Fruit fly (Drosophila melanogaster) whole organism, embryonic: Measurements from ENCODE around the gene SIDL.

Source experiments
- Abd-B ChIP-seq: fragments of 200-800 bp; sonication (Bioruptor generic); optimal IDR thresholded peaks from 2 replicates; lab custom pipeline; 2018; ENCODE audit warnings: missing biosample characterization, mild to moderate bottlenecking, missing genetic modification characterization, moderate library complexity
- Antp ChIP-seq: fragments of 200-800 bp; sonication (Bioruptor generic); optimal IDR thresholded peaks from 3 replicates; lab custom pipeline; 2016; ENCODE audit warnings: missing biosample characterization, missing genetic modification characterization
- B-H2 ChIP-seq: fragments of 200-800 bp; sonication (Bioruptor generic); optimal IDR thresholded peaks from 2 replicates; lab custom pipeline; 2018; ENCODE audit warnings: missing biosample characterization, mild to moderate bottlenecking, missing genetic modification characterization
- CG10147 ChIP-seq: fragments of 200-800 bp; sonication (Bioruptor generic); optimal IDR thresholded peaks from 2 replicates; lab custom pipeline; 2019; ENCODE audit warnings: missing biosample characterization, mild to moderate bottlenecking, missing genetic modification characterization, moderate library complexity
- CG10654 ChIP-seq: fragments of 200-800 bp; sonication (Bioruptor generic); optimal IDR thresholded peaks from 2 replicates; lab custom pipeline; 2016; ENCODE audit warnings: missing biosample characterization, missing genetic modification characterization
- CG11560 ChIP-seq: fragments of 200-800 bp; sonication (Bioruptor generic); IDR thresholded peaks from 3 replicates; pipeline ENCODE4 v1.3.6; 2022; ENCODE audit warnings: missing biosample characterization, missing genetic modification characterization
- CG12744 ChIP-seq: fragments of 200-800 bp; sonication (Bioruptor generic); optimal IDR thresholded peaks from 2 replicates; lab custom pipeline; 2016; ENCODE audit warnings: missing biosample characterization, missing genetic modification characterization
- CG15011 ChIP-seq: fragments of 200-800 bp; sonication (Bioruptor generic); optimal IDR thresholded peaks from 3 replicates; lab custom pipeline; 2018; ENCODE audit warnings: missing biosample characterization, mild to moderate bottlenecking, missing genetic modification characterization
- CG15514 ChIP-seq: fragments of 200-800 bp; sonication (Bioruptor generic); optimal IDR thresholded peaks from 3 replicates; lab custom pipeline; 2017; ENCODE audit warnings: missing biosample characterization, missing genetic modification characterization, mild to moderate bottlenecking, moderate library complexity, missing genetic modification reagents
- CG1603 ChIP-seq: fragments of 200-800 bp; sonication (Bioruptor generic); optimal IDR thresholded peaks from 2 replicates; lab custom pipeline; 2019; ENCODE audit warnings: missing biosample characterization, mild to moderate bottlenecking, missing genetic modification characterization, moderate library complexity
- CG16813 ChIP-seq: fragments of 200-800 bp; sonication (Bioruptor generic); IDR thresholded peaks from 3 replicates; pipeline ENCODE4 v1.3.6; 2022; ENCODE audit warnings: missing biosample characterization, missing genetic modification characterization; ENCODE audit not compliant: partially characterized antibody
- CG3065 ChIP-seq: fragments of 200-800 bp; sonication (Bioruptor generic); optimal IDR thresholded peaks from 2 replicates; lab custom pipeline; 2016; ENCODE audit warnings: missing biosample characterization, missing genetic modification characterization
- CG31388 ChIP-seq: fragments of 200-800 bp; sonication (Bioruptor generic); optimal IDR thresholded peaks from 2 replicates; lab custom pipeline; 2016; ENCODE audit warnings: missing biosample characterization, missing genetic modification characterization
- CG3847 ChIP-seq: fragments of 200-800 bp; sonication (Bioruptor generic); IDR thresholded peaks from 2 replicates; pipeline ENCODE4 v1.3.6; 2022; ENCODE audit warnings: missing biosample characterization, missing genetic modification characterization
- CG4328 ChIP-seq: fragments of 200-800 bp; sonication (Bioruptor generic); optimal IDR thresholded peaks from 3 replicates; lab custom pipeline; 2017; ENCODE audit warnings: missing biosample characterization, missing genetic modification reagents, missing genetic modification characterization
- CG4730 ChIP-seq: fragments of 200-800 bp; sonication (Bioruptor generic); IDR thresholded peaks from 2 replicates; pipeline ENCODE4 v1.3.6; 2022; ENCODE audit warnings: missing biosample characterization, missing genetic modification characterization
- CG4820 ChIP-seq: fragments of 200-800 bp; sonication (Bioruptor generic); optimal IDR thresholded peaks from 3 replicates; lab custom pipeline; 2016; ENCODE audit warnings: missing biosample characterization, missing genetic modification characterization
- CG5953 ChIP-seq: fragments of 200-800 bp; sonication (Bioruptor generic); IDR thresholded peaks from 2 replicates; pipeline ENCODE4 v1.3.6; 2022; ENCODE audit warnings: missing biosample characterization, missing genetic modification characterization
- CG7556 ChIP-seq: fragments of 200-800 bp; sonication (Bioruptor generic); optimal IDR thresholded peaks from 2 replicates; lab custom pipeline; 2017; ENCODE audit warnings: missing biosample characterization, mild to moderate bottlenecking, missing genetic modification characterization
- CG7987 ChIP-seq: fragments of 200-800 bp; sonication (Bioruptor generic); optimal IDR thresholded peaks from 2 replicates; lab custom pipeline; 2018; ENCODE audit warnings: missing biosample characterization, mild to moderate bottlenecking, missing genetic modification characterization, moderate library complexity
- CG8089 ChIP-seq: fragments of 200-800 bp; sonication (Bioruptor generic); optimal IDR thresholded peaks from 3 replicates; lab custom pipeline; 2016; ENCODE audit warnings: missing biosample characterization, missing genetic modification characterization
- CTCF ChIP-seq: fragments of 200-800 bp; sonication (Bioruptor generic); optimal IDR thresholded peaks from 2 replicates; lab custom pipeline; 2017; ENCODE audit warnings: missing biosample characterization, mild to moderate bottlenecking, missing genetic modification characterization, moderate library complexity
- Dad ChIP-seq: fragments of 200-800 bp; sonication (Bioruptor generic); optimal IDR thresholded peaks from 3 replicates; lab custom pipeline; 2016; ENCODE audit warnings: missing biosample characterization, missing genetic modification characterization
- Dp ChIP-seq: fragments of 200-800 bp; sonication (Bioruptor generic); optimal IDR thresholded peaks from 2 replicates; lab custom pipeline; 2018; ENCODE audit warnings: missing biosample characterization, mild to moderate bottlenecking, missing genetic modification characterization, moderate library complexity
- Drgx ChIP-seq: fragments of 200-800 bp; sonication (Bioruptor generic); IDR thresholded peaks from 2 replicates; pipeline ENCODE4 v1.3.6; 2022; ENCODE audit warnings: missing biosample characterization, missing genetic modification characterization
- Elba2 ChIP-seq: fragments of 200-800 bp; sonication (Bioruptor generic); optimal IDR thresholded peaks from 3 replicates; lab custom pipeline; 2016; ENCODE audit warnings: missing biosample characterization, missing genetic modification characterization
- Hey ChIP-seq: fragments of 200-800 bp; sonication (Bioruptor generic); optimal IDR thresholded peaks from 3 replicates; lab custom pipeline; 2018; ENCODE audit warnings: missing biosample characterization, mild to moderate bottlenecking, missing genetic modification characterization
- Hsf ChIP-seq: fragments of 200-800 bp; sonication (Bioruptor generic); optimal IDR thresholded peaks from 3 replicates; lab custom pipeline; 2016; ENCODE audit warnings: missing biosample characterization, missing genetic modification characterization
- Oaz ChIP-seq: fragments of 200-800 bp; sonication (Bioruptor generic); IDR thresholded peaks from 2 replicates; pipeline ENCODE4 v1.3.6; 2022; ENCODE audit warnings: missing biosample characterization, missing genetic modification characterization
- Pdp1 ChIP-seq, 2 experiments: fragments of 200-800 bp; sonication (Bioruptor generic); optimal IDR thresholded peaks; 3 replicates each; lab custom pipeline; 2016; ENCODE audit warnings: missing biosample characterization in 2 of 2, missing genetic modification characterization in 2 of 2, mild to moderate bottlenecking in 1 of 2, moderate library complexity in 1 of 2
- Ravus ChIP-seq: fragments of 200-800 bp; sonication (Bioruptor generic); IDR thresholded peaks from 2 replicates; pipeline ENCODE4 v1.3.6; 2022; ENCODE audit warnings: missing biosample characterization, missing genetic modification characterization
- Usf ChIP-seq: fragments of 200-800 bp; sonication (Bioruptor generic); optimal IDR thresholded peaks from 2 replicates; lab custom pipeline; 2017; ENCODE audit warnings: missing genotype, missing biosample characterization, missing genetic modification characterization
- Xrp1 ChIP-seq: fragments of 200-800 bp; sonication (Bioruptor generic); IDR thresholded peaks from 2 replicates; pipeline ENCODE4 v1.3.6; 2022; ENCODE audit warnings: missing biosample characterization, missing genetic modification characterization
- YL-1 ChIP-seq: fragments of 200-800 bp; sonication (Bioruptor generic); optimal IDR thresholded peaks from 3 replicates; lab custom pipeline; 2017; ENCODE audit warnings: missing biosample characterization, mild to moderate bottlenecking, missing genetic modification characterization
- ab ChIP-seq: fragments of 200-800 bp; sonication (Bioruptor generic); optimal IDR thresholded peaks from 2 replicates; lab custom pipeline; 2016; ENCODE audit warnings: missing biosample characterization, missing genetic modification characterization
- al ChIP-seq: fragments of 200-800 bp; sonication (Bioruptor generic); IDR thresholded peaks from 2 replicates; pipeline ENCODE4 v1.3.6; 2022; ENCODE audit warnings: missing biosample characterization, missing genetic modification characterization
- cato ChIP-seq: fragments of 200-800 bp; sonication (Bioruptor generic); optimal IDR thresholded peaks from 2 replicates; lab custom pipeline; 2016; ENCODE audit warnings: missing biosample characterization, missing genetic modification characterization, borderline replicate concordance
- dpn ChIP-seq, 2 experiments: fragments of 200-800 bp; sonication (Bioruptor generic); optimal IDR thresholded peaks; 3 replicates each; lab custom pipeline; 2016; ENCODE audit warnings: missing biosample characterization in 2 of 2, missing genetic modification characterization in 2 of 2
- fd102C ChIP-seq: fragments of 200-800 bp; sonication (Bioruptor generic); optimal IDR thresholded peaks from 2 replicates; lab custom pipeline; 2018; ENCODE audit warnings: missing biosample characterization, mild to moderate bottlenecking, missing genetic modification characterization, moderate library complexity
- gsb-n ChIP-seq: fragments of 200-800 bp; sonication (Bioruptor generic); optimal IDR thresholded peaks from 3 replicates; lab custom pipeline; 2018; ENCODE audit warnings: missing biosample characterization, mild to moderate bottlenecking, missing genetic modification characterization
- kay ChIP-seq: fragments of 200-800 bp; sonication (Bioruptor generic); optimal IDR thresholded peaks from 2 replicates; lab custom pipeline; 2016; ENCODE audit warnings: missing biosample characterization, missing genetic modification characterization
- maf-S ChIP-seq: fragments of 200-800 bp; sonication (Bioruptor generic); optimal IDR thresholded peaks from 2 replicates; lab custom pipeline; 2016; ENCODE audit warnings: missing biosample characterization, missing genetic modification characterization
- mirr ChIP-seq: fragments of 200-800 bp; sonication (Bioruptor generic); optimal IDR thresholded peaks from 3 replicates; lab custom pipeline; 2018; ENCODE audit warnings: missing biosample characterization, mild to moderate bottlenecking, missing genetic modification characterization
- odd ChIP-seq: fragments of 200-800 bp; sonication (Bioruptor generic); optimal IDR thresholded peaks from 2 replicates; lab custom pipeline; 2017; ENCODE audit warnings: missing biosample characterization, mild to moderate bottlenecking, missing genetic modification characterization
- pho ChIP-seq: fragments of 200-800 bp; sonication (Bioruptor generic); optimal IDR thresholded peaks from 2 replicates; lab custom pipeline; 2016; ENCODE audit warnings: missing biosample characterization, missing genetic modification characterization
- pros ChIP-seq: fragments of 200-800 bp; sonication (Bioruptor generic); optimal IDR thresholded peaks from 3 replicates; lab custom pipeline; 2019; ENCODE audit warnings: missing biosample characterization, mild to moderate bottlenecking, missing genetic modification characterization, moderate library complexity
- sob ChIP-seq: fragments of 200-800 bp; sonication (Bioruptor generic); IDR thresholded peaks from 2 replicates; pipeline ENCODE4 v1.3.6; 2022; ENCODE audit warnings: missing biosample characterization, missing genetic modification characterization
- tgo ChIP-seq: fragments of 200-800 bp; sonication (Bioruptor generic); IDR thresholded peaks from 3 replicates; pipeline ENCODE4 v1.3.6; 2022; ENCODE audit warnings: missing biosample characterization, missing genetic modification characterization
- zf30C ChIP-seq: fragments of 200-800 bp; sonication (Bioruptor generic); optimal IDR thresholded peaks from 3 replicates; lab custom pipeline; 2018; ENCODE audit warnings: missing biosample characterization, mild to moderate bottlenecking, missing genetic modification characterization
- zfh1 ChIP-seq: fragments of 200-800 bp; sonication (Bioruptor generic); IDR thresholded peaks from 3 replicates; pipeline ENCODE4 v1.3.6; 2022; ENCODE audit warnings: missing biosample characterization, missing genetic modification characterization

The SIDL gene

DNA sequence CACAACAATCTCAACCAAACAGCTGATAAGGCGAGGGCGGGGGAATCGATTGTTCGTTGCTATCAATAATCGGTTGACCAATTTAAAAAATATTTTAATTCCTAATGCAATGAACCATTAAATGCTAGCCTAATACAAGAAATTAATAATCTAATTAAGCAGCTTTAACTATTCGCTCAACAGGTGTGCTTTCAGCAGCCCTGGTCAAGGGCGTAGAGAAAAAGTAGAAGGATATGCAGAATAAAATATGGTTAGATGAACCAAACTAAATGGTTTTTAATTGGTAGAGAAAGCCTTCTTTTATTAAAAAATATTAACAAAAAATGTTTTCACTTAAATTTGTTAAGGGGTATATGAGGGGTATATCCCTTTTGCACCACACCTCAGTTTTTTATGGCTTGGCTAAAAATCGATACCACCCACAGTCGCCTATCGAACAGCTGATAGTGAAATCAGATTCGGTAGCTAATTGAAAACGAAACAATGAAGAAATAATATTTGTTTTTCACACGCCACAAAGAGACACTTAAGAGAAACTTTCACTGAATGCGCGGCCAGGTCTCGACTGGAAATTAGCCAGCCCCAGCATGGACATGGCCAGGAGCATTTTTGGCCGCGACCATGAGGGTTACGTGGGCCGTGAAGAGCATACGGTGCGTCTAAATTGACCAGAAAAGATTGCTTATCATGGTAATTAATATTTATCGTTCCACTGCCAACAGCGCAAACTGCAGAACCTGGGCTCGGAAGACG is at the start of gene SIDL, which contains the start of gene CG12241 (continued):
- TF ChIP-seq CG4820 (GFP tag; lab: Kevin White, UChicago) (peak; percentile 67), Dp (GFP tag; lab: Kevin White, UChicago) (peak; percentile 54), ab (GFP tag; lab: Kevin White, UChicago) (no peak), CG11560 (tag; lab: Robert Waterston, UW) (peak; percentile 85), YL-1 (GFP tag; lab: Kevin White, UChicago) (peak; percentile 43), CG4328 (GFP tag; lab: Kevin White, UChicago) (no peak), CG1603 (tag; lab: Kevin White, UChicago) (no peak), al (GFP tag; lab: Robert Waterston, UW) (peak; percentile 94), Oaz (GFP tag; lab: Robert Waterston, UW) (0 out of 2 replicates have a peak, but pooled peaks have one; percentile 21), cato (GFP tag; lab: Kevin White, UChicago) (peak; percentile 17), Ravus (peak; percentile 80), CG16813 (GFP tag; lab: Robert Waterston, UW) (peak; percentile 16; the same call in 1 of the 3 replicates), CG3065 (GFP tag; lab: Kevin White, UChicago) (peak; percentile 67), zf30C (GFP tag; lab: Kevin White, UChicago) (no peak), CG3847 (GFP tag; lab: Robert Waterston, UW) (peak; percentile 52; the same call in 1 of the 2 replicates), Usf (GFP tag; lab: Kevin White, UChicago) (no peak), Dad (GFP tag; lab: Kevin White, UChicago) (peak; percentile 78), kay (GFP tag; lab: Kevin White, UChicago) (peak; percentile 69), dpn (GFP tag; optimal IDR thresholded peaks at IDR 0.05; lab: Kevin White, UChicago) (peak; percentile 73 to 87), CG10147 (GFP tag; lab: Kevin White, UChicago) (peak; percentile 73), Xrp1 (GFP tag; lab: Robert Waterston, UW) (peak; percentile 89), tgo (GFP tag; lab: Robert Waterston, UW) (peak; percentile 96), zfh1 (GFP tag; lab: Robert Waterston, UW) (peak; percentile 94), pros (GFP tag; lab: Kevin White, UChicago) (no peak), B-H2 (GFP tag; lab: Kevin White, UChicago) (peak; percentile 32), CG8089 (no peak), CG10654 (GFP tag; lab: Kevin White, UChicago) (peak; percentile 71), CG5953 (no peak), CG15011 (GFP tag; lab: Kevin White, UChicago) (no peak), pho (GFP tag; lab: Kevin White, UChicago) (peak; percentile 79), maf-S (GFP tag; lab: Kevin White, UChicago) (peak; percentile 75), Antp (GFP tag; lab: Kevin White, UChicago) (peak; percentile 74), CG15514 (GFP tag; lab: Kevin White, UChicago) (peak; percentile 85), CG7987 (GFP tag; lab: Kevin White, UChicago) (no peak), Drgx (GFP tag; lab: Robert Waterston, UW) (peak; percentile 96), CG4730 (GFP tag; lab: Robert Waterston, UW) (peak; percentile 92), Abd-B (peak; percentile 94), CG31388 (GFP tag; lab: Kevin White, UChicago) (peak; percentile 62), sob (GFP tag; lab: Robert Waterston, UW) (peak; percentile 93), Elba2 (GFP tag; lab: Kevin White, UChicago) (peak; percentile 0), odd (no peak), CTCF (GFP tag; lab: Kevin White, UChicago) (no peak), CG12744 (GFP tag; lab: Kevin White, UChicago) (peak; percentile 11), Hey (tag; lab: Kevin White, UChicago) (no peak), mirr (GFP tag; lab: Kevin White, UChicago) (peak; percentile 9), Pdp1 (GFP tag; optimal IDR thresholded peaks at IDR 0.05; lab: Kevin White, UChicago) (peak; percentile 81 to 90), Hsf (peak; percentile 72), fd102C (no peak), CG7556 (GFP tag; lab: Kevin White, UChicago) (peak; percentile 78), gsb-n (tag; lab: Kevin White, UChicago) (no peak)
